Fruit fly (Drosophila melanogaster) whole organism, wandering third instar larva: Measurements from ENCODE around the gene ppk23.

ENCODE experiments used
- Abd-B ChIP-seq: fragments of >200 bp; optimal IDR thresholded peaks from 2 replicates; lab custom pipeline; 2017; ENCODE audit warnings: missing biosample characterization, missing genetic modification characterization
- CG32264 ChIP-seq: fragments of 200-800 bp; sonication (Bioruptor generic); optimal IDR thresholded peaks from 2 replicates; lab custom pipeline; 2016; ENCODE audit warnings: missing biosample characterization, missing genetic modification characterization
- CG9705 ChIP-seq: fragments of 200-800 bp; sonication (Bioruptor generic); optimal IDR thresholded peaks from 2 replicates; lab custom pipeline; 2018; ENCODE audit warnings: missing biosample characterization, mild to moderate bottlenecking, missing genetic modification characterization
- CrebA ChIP-seq: fragments of 200-800 bp; sonication (Bioruptor generic); optimal IDR thresholded peaks from 2 replicates; lab custom pipeline; 2016; ENCODE audit warnings: missing biosample characterization, mild to moderate bottlenecking, missing genetic modification characterization, borderline replicate concordance
- Dfd ChIP-seq: fragments of >200 bp; optimal IDR thresholded peaks from 2 replicates; lab custom pipeline; 2017; ENCODE audit warnings: missing biosample characterization, missing genetic modification characterization
- Dif ChIP-seq: fragments of 200-275, 200-300 bp; sonication (Bioruptor generic); optimal IDR thresholded peaks from 2 replicates; lab custom pipeline; 2018; ENCODE audit warnings: missing biosample characterization, missing genetic modification characterization; ENCODE audit not compliant: partially characterized antibody
- GATAd ChIP-seq: sonication (Bioruptor generic); optimal IDR thresholded peaks from 2 replicates; lab custom pipeline; 2016; ENCODE audit warnings: missing biosample characterization, missing genetic modification characterization
- HLH106 ChIP-seq: fragments of 200-800 bp; optimal IDR thresholded peaks from 3 replicates; lab custom pipeline; 2019; ENCODE audit warnings: missing biosample characterization, mild to moderate bottlenecking, missing genetic modification characterization, moderate library complexity
- Hnf4 ChIP-seq: fragments of 200-800 bp; sonication (Bioruptor generic); optimal IDR thresholded peaks from 2 replicates; lab custom pipeline; 2016; ENCODE audit warnings: missing biosample characterization, mild to moderate bottlenecking, missing genetic modification characterization
- Hr78 ChIP-seq: fragments of >200 bp; optimal IDR thresholded peaks from 2 replicates; lab custom pipeline; 2017; ENCODE audit warnings: missing biosample characterization, missing genetic modification characterization
- Hr83 ChIP-seq: fragments of 200-300 bp; sonication (Bioruptor generic); optimal IDR thresholded peaks from 2 replicates; lab custom pipeline; 2016; ENCODE audit warnings: missing biosample characterization, mild to moderate bottlenecking, missing genetic modification characterization, moderate library complexity; ENCODE audit not compliant: poor library complexity, severe bottlenecking
- Jra ChIP-seq: sonication (Bioruptor generic); optimal IDR thresholded peaks from 2 replicates; lab custom pipeline; 2016; ENCODE audit warnings: missing biosample characterization, missing genetic modification characterization
- Mio ChIP-seq: sonication (Bioruptor generic); optimal IDR thresholded peaks from 2 replicates; lab custom pipeline; 2016; ENCODE audit warnings: missing biosample characterization, missing genetic modification characterization
- Myc ChIP-seq: fragments of >200 bp; optimal IDR thresholded peaks from 2 replicates; lab custom pipeline; 2017
- N ChIP-seq: fragments of >200 bp; optimal IDR thresholded peaks from 2 replicates; lab custom pipeline; 2018; ENCODE audit warnings: missing biosample characterization, missing external identifiers, missing genetic modification characterization
- OdsH ChIP-seq: fragments of 200-800 bp; sonication (Bioruptor generic); optimal IDR thresholded peaks from 2 replicates; lab custom pipeline; 2016; ENCODE audit warnings: missing biosample characterization, mild to moderate bottlenecking, missing genetic modification characterization
- Rel ChIP-seq, 2 experiments: fragments of 200-800 bp; sonication (Bioruptor generic) in 1 of 2; optimal IDR thresholded peaks; 2 replicates in 1 of 2; 3 replicates in 1 of 2; lab custom pipeline; 2016 to 2019; ENCODE audit warnings: mild to moderate bottlenecking in 2 of 2, missing biosample characterization in 2 of 2, missing genetic modification characterization in 2 of 2, moderate library complexity in 1 of 2
- Sp1 ChIP-seq: fragments of 200-800 bp; sonication (Bioruptor generic); optimal IDR thresholded peaks from 3 replicates; lab custom pipeline; 2019; ENCODE audit warnings: missing biosample characterization, mild to moderate bottlenecking, missing genetic modification characterization, moderate library complexity
- Vsx2 ChIP-seq: fragments of 200-300, 225-300 bp; sonication (Bioruptor generic); optimal IDR thresholded peaks from 2 replicates; lab custom pipeline; 2018; ENCODE audit warnings: missing biosample characterization, missing genetic modification characterization; ENCODE audit not compliant: partially characterized antibody
- br ChIP-seq: fragments of 200-800 bp; sonication (Bioruptor generic); optimal IDR thresholded peaks from 2 replicates; lab custom pipeline; 2016; ENCODE audit warnings: missing biosample characterization, missing genetic modification characterization
- brk ChIP-seq: fragments of 200-800 bp; sonication (Bioruptor generic); optimal IDR thresholded peaks from 2 replicates; lab custom pipeline; 2016; ENCODE audit warnings: missing biosample characterization, mild to moderate bottlenecking, missing genetic modification characterization
- dl ChIP-seq, 2 experiments: fragments of 175-275, 200-275 bp in 1 of 2; fragments of 200-275 bp in 1 of 2; sonication (Bioruptor generic); optimal IDR thresholded peaks; lab custom pipeline; 2018; ENCODE audit warnings: mild to moderate bottlenecking in 2 of 2, missing biosample characterization in 2 of 2, missing genetic modification characterization in 2 of 2, moderate library complexity in 2 of 2; ENCODE audit not compliant: partially characterized antibody in 2 of 2, insufficient read depth in 1 of 2
- dmrt93B ChIP-seq: fragments of 200-800 bp; sonication (Bioruptor generic); optimal IDR thresholded peaks from 2 replicates; lab custom pipeline; 2018; ENCODE audit warnings: missing biosample characterization, mild to moderate bottlenecking, missing genetic modification characterization
- dsf ChIP-seq: sonication (Bioruptor generic); optimal IDR thresholded peaks from 2 replicates; lab custom pipeline; 2016; ENCODE audit warnings: missing biosample characterization, missing genetic modification characterization, borderline replicate concordance
- ey ChIP-seq: fragments of 200-800 bp; sonication (Bioruptor generic); optimal IDR thresholded peaks from 2 replicates; lab custom pipeline; 2016; ENCODE audit warnings: missing biosample characterization, missing genetic modification characterization
- foxo ChIP-seq, 2 experiments: fragments of 200-800 bp; sonication (Bioruptor generic); optimal IDR thresholded peaks; 2 replicates in 1 of 2; 3 replicates in 1 of 2; lab custom pipeline; 2016 to 2017; ENCODE audit warnings: missing biosample characterization in 2 of 2, missing genetic modification characterization in 2 of 2
- fru ChIP-seq: fragments of 200-800 bp; sonication (Bioruptor generic); optimal IDR thresholded peaks from 3 replicates; lab custom pipeline; 2016; ENCODE audit warnings: missing biosample characterization, mild to moderate bottlenecking, missing genetic modification characterization
- h ChIP-seq: fragments of 200-800 bp; sonication (Bioruptor generic); optimal IDR thresholded peaks from 3 replicates; lab custom pipeline; 2016; ENCODE audit warnings: missing biosample characterization, mild to moderate bottlenecking, missing genetic modification characterization
- jim ChIP-seq: fragments of 175-275, 200-325 bp; sonication (Bioruptor generic); optimal IDR thresholded peaks from 2 replicates; lab custom pipeline; 2016; ENCODE audit warnings: missing biosample characterization, mild to moderate bottlenecking, missing genetic modification characterization
- lola ChIP-seq: fragments of >200 bp; optimal IDR thresholded peaks from 2 replicates; lab custom pipeline; 2017; ENCODE audit warnings: missing biosample characterization, missing genetic modification characterization
- pan ChIP-seq: fragments of >200 bp; optimal IDR thresholded peaks from 2 replicates; lab custom pipeline; 2017
- psq ChIP-seq: fragments of 200-800 bp; sonication (Bioruptor generic); optimal IDR thresholded peaks from 3 replicates; lab custom pipeline; 2017; ENCODE audit warnings: missing biosample characterization, mild to moderate bottlenecking, missing genetic modification characterization, moderate library complexity
- rgr ChIP-seq: fragments of 200-800 bp; sonication (Bioruptor generic); optimal IDR thresholded peaks from 3 replicates; lab custom pipeline; 2016; ENCODE audit warnings: missing biosample characterization, mild to moderate bottlenecking, missing genetic modification characterization
- sage ChIP-seq: fragments of 200-800 bp; sonication (Bioruptor generic); optimal IDR thresholded peaks from 2 replicates; lab custom pipeline; 2016; ENCODE audit warnings: missing biosample characterization, mild to moderate bottlenecking, missing genetic modification characterization
- sv ChIP-seq: fragments of 200-800 bp; sonication (Bioruptor generic); optimal IDR thresholded peaks from 3 replicates; lab custom pipeline; 2016; ENCODE audit warnings: missing biosample characterization, missing genetic modification characterization
- tai ChIP-seq: sonication (Bioruptor generic); optimal IDR thresholded peaks from 2 replicates; lab custom pipeline; 2016; ENCODE audit warnings: missing biosample characterization, missing genetic modification characterization
- usp ChIP-seq: fragments of >200 bp; optimal IDR thresholded peaks from 2 replicates; lab custom pipeline; 2017; ENCODE audit warnings: missing biosample characterization, missing genetic modification characterization
- woc ChIP-seq: sonication (Bioruptor generic); optimal IDR thresholded peaks from 2 replicates; lab custom pipeline; 2016; ENCODE audit warnings: missing biosample characterization, mild to moderate bottlenecking, missing genetic modification characterization

ppk23 gene

dm6 chrX:17555139-17555538 lies 13.9 kb downstream of the ppk23 start:
- TF ChIP-seq rgr (GFP tag; lab: Kevin White, UChicago): no peak
- TF ChIP-seq CrebA (GFP tag; lab: Kevin White, UChicago): no peak
- TF ChIP-seq dl (GFP tag; optimal IDR thresholded peaks at IDR 0.05; lab: Kevin White, UChicago; ENCODE audit: insufficient read depth in 1 of 2, partially characterized antibody in 2 of 2): no peak
- no peak for TF ChIP-seq Dif (GFP tag; lab: Kevin White, UChicago)
- TF ChIP-seq sv (GFP tag; lab: Kevin White, UChicago): no peak
- no peak for TF ChIP-seq pan (lab: Kevin White, UChicago)
- TF ChIP-seq h: no peak

- TF ChIP-seq OdsH (GFP tag; lab: Kevin White, UChicago) (peak; percentile 43), Dif (GFP tag; lab: Kevin White, UChicago) (no peak), psq (GFP tag; lab: Kevin White, UChicago) (peak; percentile 43), CrebA (GFP tag; lab: Kevin White, UChicago) (peak; percentile 7), Mio (GFP tag; lab: Kevin White, UChicago) (no peak), sage (GFP tag; lab: Kevin White, UChicago) (no peak), Dfd (GFP tag; lab: Kevin White, UChicago) (no peak), brk (GFP tag; lab: Kevin White, UChicago) (peak; percentile 65), jim (GFP tag; lab: Kevin White, UChicago) (no peak), foxo (GFP tag; optimal IDR thresholded peaks at IDR 0.05; lab: Kevin White, UChicago) (peak in 1 of 2 experiments; percentile 61), Abd-B (GFP tag; lab: Kevin White, UChicago) (no peak), dmrt93B (GFP tag; lab: Kevin White, UChicago) (peak; percentile 43), pan (lab: Kevin White, UChicago) (no peak), h (peak; percentile 67), Jra (GFP tag; lab: Kevin White, UChicago) (peak; percentile 7), N (no peak), fru (GFP tag; lab: Kevin White, UChicago) (peak; percentile 59), CG32264 (no peak), CG9705 (peak; percentile 30), Hr78 (no peak), Hnf4 (GFP tag; lab: Kevin White, UChicago) (peak; percentile 11), Rel (GFP tag; optimal IDR thresholded peaks at IDR 0.05; lab: Kevin White, UChicago) (no peak), Rel (tag; optimal IDR thresholded peaks at IDR 0.05; lab: Kevin White, UChicago) (no peak), rgr (GFP tag; lab: Kevin White, UChicago) (peak; percentile 50), HLH106 (tag; lab: Kevin White, UChicago) (peak; percentile 76), br (GFP tag; lab: Kevin White, UChicago) (peak; percentile 56), Myc (lab: Kevin White, UChicago) (no peak), ey (GFP tag; lab: Kevin White, UChicago) (peak; percentile 56), Sp1 (GFP tag; lab: Kevin White, UChicago) (peak; percentile 71)
- TF ChIP-seq, all 38 proteins: peak for 16
Observed at dm6 chrX:17550957-17551356, 18.1 kb downstream of the ppk23 start.

- peak; percentile 35 for TF ChIP-seq OdsH (GFP tag; lab: Kevin White, UChicago)
- TF ChIP-seq rgr (GFP tag; lab: Kevin White, UChicago): peak; percentile 26
- no peak for TF ChIP-seq Dfd (GFP tag; lab: Kevin White, UChicago)
- no peak for TF ChIP-seq dl (GFP tag; optimal IDR thresholded peaks at IDR 0.05; lab: Kevin White, UChicago; ENCODE audit: insufficient read depth in 1 of 2, partially characterized antibody in 2 of 2)
- TF ChIP-seq brk (GFP tag; lab: Kevin White, UChicago): no peak
- TF ChIP-seq Vsx2 (GFP tag; lab: Kevin White, UChicago): no peak
- TF ChIP-seq HLH106 (tag; lab: Kevin White, UChicago): peak; percentile 54
- TF ChIP-seq usp: no peak
- no peak for TF ChIP-seq lola (GFP tag; lab: Kevin White, UChicago)
- TF ChIP-seq sv (GFP tag; lab: Kevin White, UChicago): no peak
- peak; percentile 13 for TF ChIP-seq psq (GFP tag; lab: Kevin White, UChicago)
- TF ChIP-seq h: peak; percentile 41
- TF ChIP-seq Hr78: no peak
- TF ChIP-seq ey (GFP tag; lab: Kevin White, UChicago): peak; percentile 20
- no peak for TF ChIP-seq CG32264
- no peak for TF ChIP-seq Mio (GFP tag; lab: Kevin White, UChicago)
- no peak for TF ChIP-seq sage (GFP tag; lab: Kevin White, UChicago)
- TF ChIP-seq Hr83 (GFP tag; lab: Kevin White, UChicago): no peak
- no peak for TF ChIP-seq Hnf4 (GFP tag; lab: Kevin White, UChicago)
- no peak for TF ChIP-seq Myc (lab: Kevin White, UChicago)
- TF ChIP-seq fru (GFP tag; lab: Kevin White, UChicago): peak; percentile 30
- no peak for TF ChIP-seq tai (GFP tag; lab: Kevin White, UChicago)
- no peak for TF ChIP-seq CrebA (GFP tag; lab: Kevin White, UChicago)
- TF ChIP-seq dsf (GFP tag; lab: Kevin White, UChicago): no peak
- TF ChIP-seq Jra (GFP tag; lab: Kevin White, UChicago): no peak
- TF ChIP-seq woc: peak; percentile 39
- TF ChIP-seq foxo (GFP tag; optimal IDR thresholded peaks at IDR 0.05; lab: Kevin White, UChicago): peak in 1 of 2 experiments; percentile 51
- TF ChIP-seq N: no peak
- no peak for TF ChIP-seq br (GFP tag; lab: Kevin White, UChicago)
- TF ChIP-seq pan (lab: Kevin White, UChicago): no peak
- TF ChIP-seq Rel (GFP tag; optimal IDR thresholded peaks at IDR 0.05; lab: Kevin White, UChicago): no peak
- TF ChIP-seq Rel (tag; optimal IDR thresholded peaks at IDR 0.05; lab: Kevin White, UChicago): no peak
- no peak for TF ChIP-seq Dif (GFP tag; lab: Kevin White, UChicago)
- no peak for TF ChIP-seq dmrt93B (GFP tag; lab: Kevin White, UChicago)
- no peak for TF ChIP-seq jim (GFP tag; lab: Kevin White, UChicago)
- TF ChIP-seq Sp1 (GFP tag; lab: Kevin White, UChicago): peak; percentile 58
- no peak for TF ChIP-seq Abd-B (GFP tag; lab: Kevin White, UChicago)
- TF ChIP-seq GATAd (GFP tag; lab: Kevin White, UChicago): no peak
- TF ChIP-seq CG9705: no peak
Observed at dm6 chrX:17550307-17550706, 18.7 kb downstream of the ppk23 start.
